Fruit fly (Drosophila melanogaster) whole organism, wandering third instar larva: Measurements from ENCODE around the gene MsR1.

ENCODE experiments used
- Abd-B ChIP-seq: fragments of >200 bp; optimal IDR thresholded peaks from 2 replicates; lab custom pipeline; 2017; ENCODE audit warnings: missing biosample characterization, missing genetic modification characterization
- CG32264 ChIP-seq: fragments of 200-800 bp; sonication (Bioruptor generic); optimal IDR thresholded peaks from 2 replicates; lab custom pipeline; 2016; ENCODE audit warnings: missing biosample characterization, missing genetic modification characterization
- Hr78 ChIP-seq: fragments of >200 bp; optimal IDR thresholded peaks from 2 replicates; lab custom pipeline; 2017; ENCODE audit warnings: missing biosample characterization, missing genetic modification characterization
- OdsH ChIP-seq: fragments of 200-800 bp; sonication (Bioruptor generic); optimal IDR thresholded peaks from 2 replicates; lab custom pipeline; 2016; ENCODE audit warnings: missing biosample characterization, mild to moderate bottlenecking, missing genetic modification characterization
- br ChIP-seq: fragments of 200-800 bp; sonication (Bioruptor generic); optimal IDR thresholded peaks from 2 replicates; lab custom pipeline; 2016; ENCODE audit warnings: missing biosample characterization, missing genetic modification characterization
- brk ChIP-seq: fragments of 200-800 bp; sonication (Bioruptor generic); optimal IDR thresholded peaks from 2 replicates; lab custom pipeline; 2016; ENCODE audit warnings: missing biosample characterization, mild to moderate bottlenecking, missing genetic modification characterization
- dmrt93B ChIP-seq: fragments of 200-800 bp; sonication (Bioruptor generic); optimal IDR thresholded peaks from 2 replicates; lab custom pipeline; 2018; ENCODE audit warnings: missing biosample characterization, mild to moderate bottlenecking, missing genetic modification characterization
- dsf ChIP-seq: sonication (Bioruptor generic); optimal IDR thresholded peaks from 2 replicates; lab custom pipeline; 2016; ENCODE audit warnings: missing biosample characterization, missing genetic modification characterization, borderline replicate concordance
- h ChIP-seq: fragments of 200-800 bp; sonication (Bioruptor generic); optimal IDR thresholded peaks from 3 replicates; lab custom pipeline; 2016; ENCODE audit warnings: missing biosample characterization, mild to moderate bottlenecking, missing genetic modification characterization
- lola ChIP-seq: fragments of >200 bp; optimal IDR thresholded peaks from 2 replicates; lab custom pipeline; 2017; ENCODE audit warnings: missing biosample characterization, missing genetic modification characterization
- pan ChIP-seq: fragments of >200 bp; optimal IDR thresholded peaks from 2 replicates; lab custom pipeline; 2017
- psq ChIP-seq: fragments of 200-800 bp; sonication (Bioruptor generic); optimal IDR thresholded peaks from 3 replicates; lab custom pipeline; 2017; ENCODE audit warnings: missing biosample characterization, mild to moderate bottlenecking, missing genetic modification characterization, moderate library complexity
- woc ChIP-seq: sonication (Bioruptor generic); optimal IDR thresholded peaks from 2 replicates; lab custom pipeline; 2016; ENCODE audit warnings: missing biosample characterization, mild to moderate bottlenecking, missing genetic modification characterization

DNA sequence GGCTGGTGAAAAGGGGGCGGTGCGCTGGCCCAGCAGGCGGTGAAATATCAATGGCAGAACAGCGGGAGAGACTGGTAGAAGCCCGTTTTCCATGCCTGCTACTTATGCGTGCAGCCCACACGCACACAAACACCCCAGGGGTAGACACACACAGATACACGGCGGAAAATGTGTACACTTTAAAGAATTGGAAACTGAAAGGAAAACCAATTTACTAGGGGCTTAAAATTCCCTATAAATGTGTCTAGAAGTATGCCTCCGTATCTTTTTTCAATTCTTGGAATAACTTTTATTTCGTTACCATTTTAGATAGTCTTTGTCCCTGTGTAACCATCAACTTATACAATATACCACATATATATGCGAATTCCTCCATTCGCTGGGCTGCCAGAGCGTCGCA lies 9.7 kb downstream of the MsR1 start:
- TF ChIP-seq dsf (no peak), Hr78 (no peak), brk (no peak), Abd-B (no peak), h (no peak), OdsH (GFP tag; lab: Kevin White, UChicago) (no peak), lola (no peak), br (GFP tag; lab: Kevin White, UChicago) (no peak), dmrt93B (GFP tag; lab: Kevin White, UChicago) (no peak), woc (GFP tag; lab: Kevin White, UChicago) (no peak), CG32264 (no peak), pan (lab: Kevin White, UChicago) (no peak), psq (no peak)
